Fruit fly (Drosophila melanogaster) whole organism, embryonic: Measurements from ENCODE around the gene CG5909.

Experiments used
- Atf3 ChIP-seq: fragments of 200-800 bp; sonication (Bioruptor generic); optimal IDR thresholded peaks from 3 replicates; lab custom pipeline; 2016; ENCODE audit warnings: missing biosample characterization, missing genetic modification characterization
- B-H1 ChIP-seq: fragments of 200-800 bp; sonication (Bioruptor generic); IDR thresholded peaks from 3 replicates; pipeline ENCODE4 v1.3.6; 2022; ENCODE audit warnings: missing biosample characterization, missing genetic modification characterization
- BtbVII ChIP-seq: fragments of 200-800 bp; sonication (Bioruptor generic); optimal IDR thresholded peaks from 3 replicates; lab custom pipeline; 2017; ENCODE audit warnings: missing biosample characterization, mild to moderate bottlenecking, missing genetic modification characterization
- CG11504 ChIP-seq: fragments of 200-800 bp; sonication (Bioruptor generic); optimal IDR thresholded peaks from 3 replicates; lab custom pipeline; 2019; ENCODE audit warnings: missing biosample characterization, mild to moderate bottlenecking, missing genetic modification characterization, moderate library complexity
- CG12942 ChIP-seq: fragments of 200-800 bp; sonication (Bioruptor generic); optimal IDR thresholded peaks from 3 replicates; lab custom pipeline; 2016; ENCODE audit warnings: missing biosample characterization, missing genetic modification characterization
- CG15269 ChIP-seq: fragments of 200-800 bp; sonication (Bioruptor generic); optimal IDR thresholded peaks from 2 replicates; lab custom pipeline; 2018; ENCODE audit warnings: missing biosample characterization, mild to moderate bottlenecking, missing genetic modification characterization, moderate library complexity
- CG15479 ChIP-seq: fragments of 200-800 bp; sonication (Bioruptor generic); optimal IDR thresholded peaks from 3 replicates; lab custom pipeline; 2019; ENCODE audit warnings: missing biosample characterization, mild to moderate bottlenecking, missing genetic modification characterization, moderate library complexity
- CG16813 ChIP-seq: fragments of 200-800 bp; sonication (Bioruptor generic); IDR thresholded peaks from 3 replicates; pipeline ENCODE4 v1.3.6; 2022; ENCODE audit warnings: missing biosample characterization, missing genetic modification characterization; ENCODE audit not compliant: partially characterized antibody
- CG18262 ChIP-seq: fragments of 200-800 bp; optimal IDR thresholded peaks from 3 replicates; lab custom pipeline; 2019; ENCODE audit warnings: missing biosample characterization, mild to moderate bottlenecking, missing genetic modification characterization, moderate library complexity
- CG31441 ChIP-seq: fragments of 200-800 bp; sonication (Bioruptor generic); IDR thresholded peaks from 2 replicates; pipeline ENCODE4 v1.3.6; 2022; ENCODE audit warnings: missing biosample characterization, missing genetic modification characterization
- CG3995 ChIP-seq: fragments of 200-800 bp; sonication (Bioruptor generic); optimal IDR thresholded peaks from 3 replicates; lab custom pipeline; 2016; ENCODE audit warnings: missing biosample characterization, missing genetic modification characterization
- CG4820 ChIP-seq: fragments of 200-800 bp; sonication (Bioruptor generic); optimal IDR thresholded peaks from 3 replicates; lab custom pipeline; 2016; ENCODE audit warnings: missing biosample characterization, missing genetic modification characterization
- CG6175 ChIP-seq: fragments of 200-800 bp; sonication (Bioruptor generic); IDR thresholded peaks from 3 replicates; pipeline ENCODE4 v1.3.6; 2022; ENCODE audit warnings: missing biosample characterization, missing genetic modification characterization
- CG8359 ChIP-seq: fragments of 200-800 bp; sonication (Bioruptor generic); optimal IDR thresholded peaks from 2 replicates; lab custom pipeline; 2017; ENCODE audit warnings: missing biosample characterization, mild to moderate bottlenecking, missing genetic modification characterization, borderline replicate concordance
- CG8765 ChIP-seq: fragments of 200-800 bp; sonication (Bioruptor generic); IDR thresholded peaks from 2 replicates; pipeline ENCODE4 v1.3.6; 2022; ENCODE audit warnings: missing biosample characterization, missing genetic modification characterization
- Dad ChIP-seq: fragments of 200-800 bp; sonication (Bioruptor generic); optimal IDR thresholded peaks from 3 replicates; lab custom pipeline; 2016; ENCODE audit warnings: missing biosample characterization, missing genetic modification characterization
- Deaf1 ChIP-seq: fragments of 200-800 bp; optimal IDR thresholded peaks from 3 replicates; lab custom pipeline; 2019; ENCODE audit warnings: missing biosample characterization, mild to moderate bottlenecking, missing genetic modification characterization, moderate library complexity
- Dll ChIP-seq: fragments of 200-800 bp; sonication (Bioruptor generic); IDR thresholded peaks from 4 replicates; pipeline ENCODE4 v1.3.6; 2022; ENCODE audit warnings: missing biosample characterization, missing genetic modification characterization; ENCODE audit not compliant: partially characterized antibody
- Hr78 ChIP-seq, 2 experiments: fragments of 200-800 bp in 1 of 2; fragments of >200 bp in 1 of 2; sonication (Bioruptor generic) in 1 of 2; optimal IDR thresholded peaks; 2 replicates each; lab custom pipeline; 2017 to 2019; ENCODE audit warnings: missing biosample characterization in 2 of 2, missing genetic modification characterization in 2 of 2, mild to moderate bottlenecking in 1 of 2, moderate library complexity in 1 of 2
- Scr ChIP-seq: fragments of 200-800 bp; sonication (Bioruptor generic); IDR thresholded peaks from 2 replicates; pipeline ENCODE4 v1.3.6; 2022; ENCODE audit warnings: missing biosample characterization, missing genetic modification characterization; ENCODE audit not compliant: partially characterized antibody
- Ssrp ChIP-seq: fragments of 200-800 bp; sonication (Bioruptor generic); optimal IDR thresholded peaks from 2 replicates; lab custom pipeline; 2018; ENCODE audit warnings: missing biosample characterization, mild to moderate bottlenecking, missing genetic modification characterization, moderate library complexity
- cas ChIP-seq: fragments of 200-800 bp; sonication (Bioruptor generic); IDR thresholded peaks from 2 replicates; pipeline ENCODE4 v1.3.6; 2022; ENCODE audit warnings: missing biosample characterization, missing genetic modification characterization
- chinmo ChIP-seq: fragments of 200-800 bp; sonication (Bioruptor generic); IDR thresholded peaks from 4 replicates; pipeline ENCODE4 v1.3.6; 2022; ENCODE audit warnings: missing biosample characterization, missing genetic modification characterization; ENCODE audit not compliant: partially characterized antibody
- crol ChIP-seq: fragments of 200-800 bp; sonication (Bioruptor generic); IDR thresholded peaks from 2 replicates; pipeline ENCODE4 v1.3.6; 2022; ENCODE audit warnings: missing biosample characterization, missing genetic modification characterization
- dmrt11E ChIP-seq: fragments of 200-800 bp; sonication (Bioruptor generic); optimal IDR thresholded peaks from 3 replicates; lab custom pipeline; 2018; ENCODE audit warnings: missing biosample characterization, mild to moderate bottlenecking, missing genetic modification characterization, moderate library complexity
- gem ChIP-seq: fragments of 200-800 bp; sonication (Bioruptor generic); optimal IDR thresholded peaks from 2 replicates; lab custom pipeline; 2019; ENCODE audit warnings: missing biosample characterization, mild to moderate bottlenecking, missing genetic modification characterization, moderate library complexity
- grau ChIP-seq: fragments of 200-800 bp; optimal IDR thresholded peaks from 3 replicates; lab custom pipeline; 2019; ENCODE audit warnings: missing biosample characterization, mild to moderate bottlenecking, missing genetic modification characterization, moderate library complexity
- gsb-n ChIP-seq: fragments of 200-800 bp; sonication (Bioruptor generic); optimal IDR thresholded peaks from 3 replicates; lab custom pipeline; 2018; ENCODE audit warnings: missing biosample characterization, mild to moderate bottlenecking, missing genetic modification characterization
- gt ChIP-seq: fragments of 200-800 bp; sonication (Bioruptor generic); IDR thresholded peaks from 2 replicates; pipeline ENCODE4 v1.3.6; 2022; ENCODE audit warnings: missing biosample characterization, missing genetic modification characterization
- ken ChIP-seq: fragments of 200-800 bp; sonication (Bioruptor generic); IDR thresholded peaks from 3 replicates; pipeline ENCODE4 v1.3.6; 2022; ENCODE audit warnings: missing biosample characterization, missing genetic modification characterization
- lmd ChIP-seq: fragments of 200-800 bp; sonication (Bioruptor generic); IDR thresholded peaks from 2 replicates; pipeline ENCODE4 v1.3.6; 2022; ENCODE audit warnings: missing biosample characterization, missing genetic modification characterization
- nmo ChIP-seq: fragments of 200-800 bp; sonication (Bioruptor generic); optimal IDR thresholded peaks from 2 replicates; lab custom pipeline; 2018; ENCODE audit warnings: missing biosample characterization, mild to moderate bottlenecking, missing genetic modification characterization, moderate library complexity
- nom ChIP-seq: fragments of 200-800 bp; sonication (Bioruptor generic); optimal IDR thresholded peaks from 2 replicates; lab custom pipeline; 2017; ENCODE audit warnings: missing biosample characterization, missing genetic modification characterization, mild to moderate bottlenecking, moderate library complexity, missing genetic modification reagents
- oc ChIP-seq: fragments of 200-800 bp; sonication (Bioruptor generic); optimal IDR thresholded peaks from 2 replicates; lab custom pipeline; 2018; ENCODE audit warnings: missing biosample characterization, mild to moderate bottlenecking, missing genetic modification characterization, moderate library complexity
- seq ChIP-seq: fragments of 200-800 bp; sonication (Bioruptor generic); IDR thresholded peaks from 2 replicates; pipeline ENCODE4 v1.3.6; 2022; ENCODE audit warnings: missing biosample characterization, missing genetic modification characterization
- tgo ChIP-seq: fragments of 200-800 bp; sonication (Bioruptor generic); IDR thresholded peaks from 3 replicates; pipeline ENCODE4 v1.3.6; 2022; ENCODE audit warnings: missing biosample characterization, missing genetic modification characterization
- zfh1 ChIP-seq: fragments of 200-800 bp; sonication (Bioruptor generic); IDR thresholded peaks from 3 replicates; pipeline ENCODE4 v1.3.6; 2022; ENCODE audit warnings: missing biosample characterization, missing genetic modification characterization

The CG5909 gene

DNA sequence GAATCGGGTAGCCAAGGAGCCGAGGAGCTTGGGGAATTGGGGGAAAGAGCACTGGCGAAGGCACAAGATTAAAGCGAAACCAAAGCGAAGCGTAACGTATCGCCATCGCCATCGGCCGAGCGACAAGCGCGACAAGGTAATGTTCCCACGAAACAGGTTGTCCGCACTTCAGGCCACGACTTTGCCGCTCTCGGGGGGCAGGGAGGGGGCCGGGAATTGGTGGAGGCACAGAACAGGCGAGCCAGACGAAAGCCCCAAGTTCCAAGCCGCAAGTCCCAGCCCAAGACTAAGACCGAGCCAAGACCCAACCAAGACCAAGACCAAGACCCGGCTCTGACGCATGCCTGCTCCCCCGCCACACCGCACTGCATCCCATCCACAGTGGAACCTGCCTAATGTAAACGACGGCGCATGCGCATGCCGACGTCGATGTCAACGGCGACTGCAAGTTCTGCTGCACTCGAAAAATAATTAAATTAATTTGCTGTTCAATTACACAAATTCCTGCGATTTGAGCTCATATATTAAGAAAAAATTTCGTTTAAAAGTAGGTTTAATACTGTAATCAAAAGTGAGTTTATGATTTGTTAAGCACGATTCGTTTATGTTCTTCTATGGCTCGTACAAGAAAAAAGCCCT lies 25.1 kb downstream of the CG5909 start (continued):
- TF ChIP-seq CG4820 (GFP tag; lab: Kevin White, UChicago): no peak
- peak; percentile 3 for TF ChIP-seq nmo
- TF ChIP-seq gsb-n (tag; lab: Kevin White, UChicago): no peak
- no peak for TF ChIP-seq cas
- TF ChIP-seq B-H1 (GFP tag; lab: Robert Waterston, UW): no peak
- TF ChIP-seq CG11504 (tag; lab: Kevin White, UChicago): peak; percentile 5
- TF ChIP-seq Scr (GFP tag; lab: Robert Waterston, UW): no peak
- TF ChIP-seq CG18262 (tag; lab: Kevin White, UChicago): peak; percentile 10
- 0 out of 3 replicates have a peak, but pooled peaks have one; percentile 25 for TF ChIP-seq zfh1
- no peak for TF ChIP-seq Atf3 (GFP tag; lab: Kevin White, UChicago)
- TF ChIP-seq lmd (GFP tag; lab: Robert Waterston, UW): 0 out of 2 replicates have a peak, but pooled peaks have one; percentile 24
- TF ChIP-seq CG16813 (GFP tag; lab: Robert Waterston, UW): no peak
- no peak for TF ChIP-seq Ssrp (tag; lab: Kevin White, UChicago)
- peak; percentile 61 for TF ChIP-seq CG3995 (GFP tag; lab: Kevin White, UChicago)
- no peak for TF ChIP-seq Dll (GFP tag; lab: Robert Waterston, UW)
- TF ChIP-seq CG6175 (GFP tag; lab: Robert Waterston, UW): 0 out of 3 replicates have a peak, but pooled peaks have one; percentile 18
- TF ChIP-seq BtbVII (GFP tag; lab: Kevin White, UChicago): no peak
- no peak for TF ChIP-seq seq (GFP tag; lab: Robert Waterston, UW)
- no peak for TF ChIP-seq Dad (GFP tag; lab: Kevin White, UChicago)
- TF ChIP-seq Deaf1 (tag; lab: Kevin White, UChicago): peak; percentile 12
- TF ChIP-seq ken (GFP tag; lab: Robert Waterston, UW): 0 out of 3 replicates have a peak, but pooled peaks have one; percentile 17
- TF ChIP-seq dmrt11E (tag; lab: Kevin White, UChicago): peak; percentile 1
- TF ChIP-seq grau (tag; lab: Kevin White, UChicago): peak; percentile 85
- TF ChIP-seq CG31441: peak; percentile 17; the same call in 1 of the 2 replicates
- TF ChIP-seq CG8359 (GFP tag; lab: Kevin White, UChicago): no peak
- TF ChIP-seq CG15479 (GFP tag; lab: Kevin White, UChicago): no peak
- TF ChIP-seq tgo: no peak
- TF ChIP-seq Hr78 (GFP tag; optimal IDR thresholded peaks at IDR 0.05; lab: Kevin White, UChicago): no peak
- peak; percentile 54 for TF ChIP-seq nom
- peak; percentile 32 for TF ChIP-seq gem (tag; lab: Kevin White, UChicago)
- TF ChIP-seq crol (GFP tag; lab: Robert Waterston, UW): peak; percentile 80
- TF ChIP-seq, all 482 proteins: peak for 36

DNA sequence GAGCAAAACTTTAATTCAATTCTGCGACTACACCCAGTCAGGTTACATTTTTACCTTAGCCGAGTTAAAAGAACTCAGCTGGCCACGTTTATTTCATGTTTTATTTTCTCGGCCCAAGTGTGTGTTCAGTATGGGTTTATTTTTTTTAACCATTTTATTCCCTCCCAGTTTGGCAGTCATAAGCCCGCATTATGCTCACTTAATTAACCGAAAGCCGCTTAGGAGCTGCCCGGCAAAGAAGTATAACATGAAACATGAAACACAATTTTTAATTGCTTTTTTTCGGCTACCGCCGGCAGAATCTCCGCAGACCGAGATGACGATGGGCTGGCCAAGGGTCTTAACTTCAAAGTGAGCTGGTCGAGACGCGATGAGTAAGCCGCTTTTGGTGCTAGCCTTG lies 25.9 kb downstream of the CG5909 start:
- TF ChIP-seq oc (tag; lab: Kevin White, UChicago) (peak; percentile 75), CG8765 (GFP tag; lab: Robert Waterston, UW) (no peak), CG12942 (GFP tag; lab: Kevin White, UChicago) (no peak), CG15269 (peak; percentile 6), gt (GFP tag; lab: Robert Waterston, UW) (no peak), chinmo (0 out of 4 replicates have a peak, but pooled peaks have one; percentile 56)
